Fruit fly (Drosophila melanogaster): ENCODE data around the gene CG3407.

The CG3407 gene

dm6 chr2L:3787028-3787427 is 26.2 kb downstream of the CG3407 start, which contains the start of gene bark (continued):
- TF ChIP-seq ftz-f1 (GFP tag; optimal IDR thresholded peaks at IDR 0.05) (peak; percentile 17), Scr (GFP tag; IDR thresholded peaks at IDR 0.05; ENCODE audit: partially characterized antibody) (peak; percentile 21; the same call in 1 of the 2 replicates), kni (GFP tag; optimal IDR thresholded peaks at IDR 0.05) (peak; percentile 16), CG10366 (GFP tag; IDR thresholded peaks at IDR 0.05) (no peak), Bgb (GFP tag; IDR thresholded peaks at IDR 0.05; ENCODE audit: partially characterized antibody) (peak; percentile 38; the same call in 1 of the 2 replicates), CG15514 (GFP tag; optimal IDR thresholded peaks at IDR 0.05) (peak; percentile 30), slbo (GFP tag; IDR thresholded peaks at IDR 0.05) (0 out of 2 replicates have a peak, but pooled peaks have one; percentile 4), lab (GFP tag; optimal IDR thresholded peaks at IDR 0.05) (peak; percentile 41), Jarid2 (GFP tag; optimal IDR thresholded peaks at IDR 0.05) (peak; percentile 91), CG15269 (tag; optimal IDR thresholded peaks at IDR 0.05) (peak; percentile 13), CG3281 (GFP tag; optimal IDR thresholded peaks at IDR 0.05) (peak; percentile 30), CG6791 (GFP tag; IDR thresholded peaks at IDR 0.05; ENCODE audit: partially characterized antibody) (peak; percentile 40; the same call in 1 of the 3 replicates), Hmr (GFP tag; optimal IDR thresholded peaks at IDR 0.05) (peak; percentile 12), NFAT (GFP tag; IDR thresholded peaks at IDR 0.05) (peak; percentile 34; the same call in 1 of the 2 replicates), CG4707 (GFP tag; optimal IDR thresholded peaks at IDR 0.05) (no peak), Atf6 (GFP tag; IDR thresholded peaks at IDR 0.05) (no peak), zfh2 (GFP tag; optimal IDR thresholded peaks at IDR 0.05) (no peak), Deaf1 (tag; optimal IDR thresholded peaks at IDR 0.05) (peak; percentile 35), ash1 (GFP tag; optimal IDR thresholded peaks at IDR 0.05) (no peak), her (GFP tag; optimal IDR thresholded peaks at IDR 0.05) (peak; percentile 13), CG13894 (tag; optimal IDR thresholded peaks at IDR 0.05) (peak; percentile 36), Opbp (GFP tag; IDR thresholded peaks at IDR 0.05; ENCODE audit: partially characterized antibody) (peak; percentile 27; the same call in 1 of the 3 replicates), Xrp1 (GFP tag; IDR thresholded peaks at IDR 0.05) (peak; percentile 26; the same call in 1 of the 2 replicates), Nf-YA (GFP tag; IDR thresholded peaks at IDR 0.05) (0 out of 2 replicates have a peak, but pooled peaks have one; percentile 16), CG4424 (GFP tag; optimal IDR thresholded peaks at IDR 0.05) (no peak), CG13287 (GFP tag; IDR thresholded peaks at IDR 0.05; ENCODE audit: partially characterized antibody) (peak; percentile 54), chm (GFP tag; IDR thresholded peaks at IDR 0.05) (peak; percentile 58; the same call in 1 of the 2 replicates), Neu2 (GFP tag; optimal IDR thresholded peaks at IDR 0.05; ENCODE audit: borderline replicate concordance) (no peak), Dbx (GFP tag; IDR thresholded peaks at IDR 0.05) (peak; percentile 54; the same call in 2 of the 3 replicates), Gsc (GFP tag; IDR thresholded peaks at IDR 0.05) (no peak), mirr (GFP tag; optimal IDR thresholded peaks at IDR 0.05) (peak; percentile 54), CG8281 (tag; optimal IDR thresholded peaks at IDR 0.05) (no peak), D (optimal IDR thresholded peaks at IDR 0.05) (no peak), D (GFP tag; optimal IDR thresholded peaks at IDR 0.05) (no peak)

- TF ChIP-seq Kr (GFP tag; optimal IDR thresholded peaks at IDR 0.05), result peak; percentile 55
- peak; percentile 82 for TF ChIP-seq CG30403 (GFP tag; optimal IDR thresholded peaks at IDR 0.05)
- peak; percentile 75 for TF ChIP-seq CG5245 (GFP tag; optimal IDR thresholded peaks at IDR 0.05)
- no peak for TF ChIP-seq Eip74EF (GFP tag; optimal IDR thresholded peaks at IDR 0.05)
- TF ChIP-seq gt (GFP tag; IDR thresholded peaks at IDR 0.05), result peak; percentile 18; the same call in 1 of the 2 replicates
- TF ChIP-seq Mes4 (GFP tag; optimal IDR thresholded peaks at IDR 0.05), result peak; percentile 68
- peak; percentile 31 for TF ChIP-seq zfh2 (GFP tag; optimal IDR thresholded peaks at IDR 0.05)
- no peak for TF ChIP-seq sima (GFP tag; optimal IDR thresholded peaks at IDR 0.05)
- peak; percentile 47 for TF ChIP-seq CG13424 (tag; optimal IDR thresholded peaks at IDR 0.05)
- TF ChIP-seq CG15601 (tag; optimal IDR thresholded peaks at IDR 0.05), result peak; percentile 60
- TF ChIP-seq Ssrp (tag; optimal IDR thresholded peaks at IDR 0.05), result peak; percentile 31
- TF ChIP-seq otp (GFP tag; IDR thresholded peaks at IDR 0.05), result peak; percentile 90
- no peak; the same call in 1 of the 2 replicates for TF ChIP-seq Bgb (GFP tag; IDR thresholded peaks at IDR 0.05; ENCODE audit: partially characterized antibody)
- no peak for TF ChIP-seq Hr78 (GFP tag; optimal IDR thresholded peaks at IDR 0.05)
- TF ChIP-seq inv (GFP tag; IDR thresholded peaks at IDR 0.05; ENCODE audit: partially characterized antibody), result no peak
- peak; percentile 62 for TF ChIP-seq pum (GFP tag; optimal IDR thresholded peaks at IDR 0.05)
- TF ChIP-seq bowl (GFP tag; IDR thresholded peaks at IDR 0.05), result peak; percentile 79
- TF ChIP-seq bcd (GFP tag; optimal IDR thresholded peaks at IDR 0.05), result peak; percentile 60
These were observed 27.0 kb downstream of the CG3407 start for dm6 chr2L:3786246-3786645.

Measured in whole organism, embryonic.